Fruit fly (Drosophila melanogaster) whole organism: Measurements from ENCODE around the gene disp.

ENCODE experiments used
- EcR ChIP-seq, 2 experiments: fragments of >200 bp; optimal IDR thresholded peaks; 2 replicates each; lab custom pipeline; 2017; ENCODE audit warnings: missing biosample characterization in 2 of 2, missing genetic modification characterization in 2 of 2, missing genetic modification reagents in 2 of 2
- usp ChIP-seq: fragments of >200 bp; optimal IDR thresholded peaks from 2 replicates; lab custom pipeline; 2017; ENCODE audit warnings: missing biosample characterization, missing genetic modification characterization, mixed read lengths

DNA sequence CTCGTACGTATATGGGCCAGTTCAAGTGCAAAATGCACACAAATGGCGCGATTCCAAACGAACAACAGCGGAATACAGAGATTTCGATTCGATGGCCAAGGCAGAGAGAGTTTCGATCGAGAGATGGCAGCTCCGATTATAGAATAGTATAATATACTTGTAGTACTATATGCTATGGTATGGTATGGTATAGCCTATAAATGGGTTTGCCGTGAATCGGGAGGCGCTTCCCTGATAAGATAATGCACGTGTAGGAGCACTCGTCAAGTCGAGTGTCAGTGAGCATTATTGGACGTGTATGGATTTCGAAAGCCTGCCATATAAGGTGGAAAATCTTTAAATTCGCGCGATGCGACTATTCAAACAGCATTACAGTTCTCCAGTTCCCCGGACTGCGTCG lies 12.6 kb downstream of the disp start:
- TF ChIP-seq EcR (GFP tag; optimal IDR thresholded peaks at IDR 0.05; lab: Kevin White, UChicago) (no peak), usp (GFP tag; lab: Kevin White, UChicago) (no peak)
